Worm (Caenorhabditis elegans) whole organism, L4 larva: ENCODE data around the gene sms-2.

Experiments used
- F10B5.3 ChIP-seq: sonication (generic microtip); optimal IDR thresholded peaks from 2 replicates; lab custom pipeline; 2016; ENCODE audit warnings: mild to moderate bottlenecking, missing genetic modification characterization, missing compliant biosample characterization
- F44E2.7 ChIP-seq: fragments of 200-800 bp; sonication (Bioruptor generic); IDR thresholded peaks from 2 replicates; pipeline ENCODE4 v2.1.2; 2022; ENCODE audit warnings: missing genetic modification characterization, missing compliant biosample characterization
- F49E8.2 ChIP-seq: sonication (generic microtip); optimal IDR thresholded peaks from 2 replicates; lab custom pipeline; 2016; ENCODE audit warnings: missing compliant biosample characterization, mild to moderate bottlenecking, missing genetic modification characterization, borderline replicate concordance
- T26A8.4 ChIP-seq: fragments of 200-800 bp; sonication (Bioruptor generic); IDR thresholded peaks from 2 replicates; pipeline ENCODE4 v1.3.6; 2022; ENCODE audit warnings: missing genetic modification characterization, missing compliant biosample characterization
- aha-1 ChIP-seq: fragments of 150-350 bp; peaks from one replicate; lab custom pipeline; 2014; ENCODE audit warnings: missing biosample characterization, missing genetic modification characterization
- aly-2 ChIP-seq: sonication (generic microtip); optimal IDR thresholded peaks from 2 replicates; lab custom pipeline; 2018; ENCODE audit warnings: missing biosample characterization, missing genetic modification characterization
- arid-1 ChIP-seq: fragments of 200-800 bp; sonication (Bioruptor generic); conservative IDR thresholded peaks from 2 replicates; pipeline ENCODE4 v1.3.6; 2022; ENCODE audit warnings: missing genetic modification reagents, missing genetic modification characterization, missing compliant biosample characterization
- attf-4 ChIP-seq: sonication (generic microtip); optimal IDR thresholded peaks from 3 replicates; lab custom pipeline; 2017; ENCODE audit warnings: missing biosample characterization, missing genetic modification characterization
- ceh-32 ChIP-seq: sonication (generic microtip); optimal IDR thresholded peaks from 2 replicates; lab custom pipeline; 2016; ENCODE audit warnings: mild to moderate bottlenecking, missing genetic modification characterization, missing compliant biosample characterization; ENCODE audit not compliant: poor library complexity
- ctbp-1 ChIP-seq: fragments of 200-800 bp; sonication (Bioruptor generic); IDR thresholded peaks from 2 replicates; pipeline ENCODE4 v1.3.6; 2022; ENCODE audit warnings: missing genetic modification reagents, missing genetic modification characterization, missing compliant biosample characterization
- daf-19 ChIP-seq: fragments of 200-800 bp; sonication (Bioruptor generic); conservative IDR thresholded peaks from 2 replicates; pipeline ENCODE4 v1.3.6; 2022; ENCODE audit warnings: missing genetic modification characterization, missing compliant biosample characterization
- daf-8 ChIP-seq: fragments of 200-800 bp; sonication (Bioruptor generic); IDR thresholded peaks from 2 replicates; pipeline ENCODE4 v1.3.6; 2022; ENCODE audit warnings: missing genetic modification characterization, missing compliant biosample characterization
- dmd-9 ChIP-seq: fragments of 200-800 bp; sonication (Bioruptor generic); IDR thresholded peaks from 2 replicates; pipeline ENCODE4 v1.3.6; 2022; ENCODE audit warnings: missing genetic modification reagents, missing genetic modification characterization, missing compliant biosample characterization
- egl-43 ChIP-seq: fragments of 200-800 bp; sonication (Bioruptor generic); IDR thresholded peaks from 2 replicates; pipeline ENCODE4 v1.3.6; 2022; ENCODE audit warnings: missing genetic modification reagents, missing genetic modification characterization, missing compliant biosample characterization
- fkh-10 ChIP-seq: fragments of 150-350 bp; optimal IDR thresholded peaks from 2 replicates; lab custom pipeline; 2014; ENCODE audit warnings: missing biosample characterization, missing genetic modification reagents, missing genetic modification characterization
- fos-1 ChIP-seq: fragments of 150-350 bp; optimal IDR thresholded peaks from 2 replicates; lab custom pipeline; 2014; ENCODE audit warnings: missing biosample characterization, missing genetic modification characterization
- gei-8 ChIP-seq: fragments of 200-800 bp; sonication (Bioruptor generic); optimal IDR thresholded peaks from 2 replicates; lab custom pipeline; 2018; ENCODE audit warnings: mild to moderate bottlenecking, missing genetic modification characterization, missing compliant biosample characterization
- hif-1 ChIP-seq, 2 experiments: sonication (generic microtip); optimal IDR thresholded peaks; 2 replicates each; lab custom pipeline; 2016 to 2017; ENCODE audit warnings: missing compliant biosample characterization in 2 of 2, missing genetic modification characterization in 2 of 2, missing genetic modification reagents in 2 of 2, missing genotype in 2 of 2, mild to moderate bottlenecking in 1 of 2
- hlh-30 ChIP-seq: sonication (generic microtip); optimal IDR thresholded peaks from 2 replicates; lab custom pipeline; 2017; ENCODE audit warnings: antibody characterized with exemption, mild to moderate bottlenecking, missing genetic modification characterization, missing compliant biosample characterization; ENCODE audit not compliant: insufficient read depth
- hmg-1.1 ChIP-seq: fragments of 200-800 bp; sonication (Bioruptor generic); IDR thresholded peaks from 2 replicates; pipeline ENCODE4 v1.3.6; 2022; ENCODE audit warnings: missing genetic modification reagents, missing genetic modification characterization, missing compliant biosample characterization
- lin-1 ChIP-seq: fragments of 200-800 bp; sonication (Bioruptor generic); IDR thresholded peaks from 2 replicates; pipeline ENCODE4 v1.3.6; 2022; ENCODE audit warnings: missing genetic modification reagents, missing genetic modification characterization, missing compliant biosample characterization
- lin-38 ChIP-seq: fragments of 200-800 bp; sonication (Bioruptor generic); IDR thresholded peaks from 2 replicates; pipeline ENCODE4 v1.3.6; 2022; ENCODE audit warnings: missing genetic modification reagents, missing genetic modification characterization, missing compliant biosample characterization
- lin-39 ChIP-seq: fragments of 150-350 bp; optimal IDR thresholded peaks from 2 replicates; lab custom pipeline; 2014; ENCODE audit warnings: missing biosample characterization, missing genetic modification reagents, missing genetic modification characterization
- lsy-2 ChIP-seq, 2 experiments: fragments of 150-350 bp in 1 of 2; sonication (generic microtip) in 1 of 2; optimal IDR thresholded peaks; 2 replicates each; lab custom pipeline; 2014 to 2017; ENCODE audit warnings: missing biosample characterization in 2 of 2, missing genetic modification characterization in 2 of 2
- mdt-29 ChIP-seq: fragments of 200-800 bp; sonication (Bioruptor generic); IDR thresholded peaks from 2 replicates; pipeline ENCODE4 v1.3.6; 2022; ENCODE audit warnings: missing genetic modification reagents, missing genetic modification characterization, missing compliant biosample characterization
- mep-1 ChIP-seq: fragments of 150-350 bp; sonication (generic microtip); optimal IDR thresholded peaks from 3 replicates; lab custom pipeline; 2014; ENCODE audit warnings: missing biosample characterization, missing genetic modification characterization
- mxl-2 ChIP-seq: fragments of 200-800 bp; sonication (Bioruptor generic); conservative IDR thresholded peaks from 2 replicates; pipeline ENCODE4 v1.3.6; 2022; ENCODE audit warnings: missing genetic modification reagents, missing genetic modification characterization, missing compliant biosample characterization
- nhr-11 ChIP-seq: fragments of 150-350 bp; optimal IDR thresholded peaks from 2 replicates; lab custom pipeline; 2014; ENCODE audit warnings: missing biosample characterization, missing genetic modification characterization
- nhr-48 ChIP-seq: sonication (generic microtip); optimal IDR thresholded peaks from 2 replicates; lab custom pipeline; 2016; ENCODE audit warnings: mild to moderate bottlenecking, missing genetic modification characterization, missing compliant biosample characterization
- nhr-77 ChIP-seq: fragments of 150-350 bp; optimal IDR thresholded peaks from 2 replicates; lab custom pipeline; 2014; ENCODE audit warnings: missing biosample characterization, missing genetic modification characterization
- pqm-1 ChIP-seq: sonication (generic microtip); optimal IDR thresholded peaks from 2 replicates; lab custom pipeline; 2017; ENCODE audit warnings: missing biosample characterization, missing genetic modification characterization
- sdz-12 ChIP-seq: fragments of 200-800 bp; sonication (Bioruptor generic); optimal IDR thresholded peaks from 2 replicates; lab custom pipeline; 2018; ENCODE audit warnings: mild to moderate bottlenecking, missing genetic modification characterization, missing compliant biosample characterization
- set-16 ChIP-seq: fragments of 200-800 bp; sonication (Bioruptor generic); IDR thresholded peaks from 2 replicates; pipeline ENCODE4 v1.3.6; 2022; ENCODE audit warnings: missing genetic modification reagents, missing genetic modification characterization, missing compliant biosample characterization
- skn-1 ChIP-seq: fragments of 150-350 bp; optimal IDR thresholded peaks from 2 replicates; lab custom pipeline; 2014; ENCODE audit warnings: missing biosample characterization, missing genetic modification characterization
- snpc-1.2 ChIP-seq: fragments of 200-800 bp; sonication (Bioruptor generic); IDR thresholded peaks from 2 replicates; pipeline ENCODE4 v1.3.6; 2022; ENCODE audit warnings: missing genetic modification reagents, missing genetic modification characterization, missing compliant biosample characterization
- snpc-4 ChIP-seq: fragments of 150-350 bp; optimal IDR thresholded peaks from 2 replicates; lab custom pipeline; 2014; ENCODE audit warnings: missing biosample characterization, missing genetic modification characterization
- spr-1 ChIP-seq: sonication (generic microtip); optimal IDR thresholded peaks from 2 replicates; lab custom pipeline; 2016; ENCODE audit warnings: mild to moderate bottlenecking, missing genetic modification characterization, missing compliant biosample characterization
- tag-97 ChIP-seq: fragments of 200-800 bp; sonication (Bioruptor generic); IDR thresholded peaks from 2 replicates; pipeline ENCODE4 v1.3.6; 2022; ENCODE audit warnings: missing genetic modification characterization, missing compliant biosample characterization
- tra-1 ChIP-seq: fragments of 200-800 bp; sonication (Bioruptor generic); IDR thresholded peaks from 2 replicates; pipeline ENCODE4 v1.3.6; 2022; ENCODE audit warnings: missing genetic modification reagents, missing genetic modification characterization, missing compliant biosample characterization
- unc-62 ChIP-seq, 3 experiments: fragments of 150-350 bp in 1 of 3; sonication (generic microtip); optimal IDR thresholded peaks in 2 of 3; peaks in 1 of 3; 1 replicate in 1 of 3; 2 replicates in 2 of 3; lab custom pipeline; 2014 to 2017; ENCODE audit warnings: missing biosample characterization in 3 of 3, missing genetic modification characterization in 3 of 3, missing genetic modification reagents in 3 of 3, missing genotype in 1 of 3
- zag-1 ChIP-seq: fragments of 150-350 bp; optimal IDR thresholded peaks from 2 replicates; lab custom pipeline; 2014; ENCODE audit warnings: missing biosample characterization, missing genetic modification characterization
- zfp-2 ChIP-seq: sonication (generic microtip); optimal IDR thresholded peaks from 2 replicates; lab custom pipeline; 2016; ENCODE audit warnings: mild to moderate bottlenecking, missing genetic modification characterization, missing compliant biosample characterization
- zfp-3 ChIP-seq: fragments of 200-800 bp; sonication (Bioruptor generic); conservative IDR thresholded peaks from 2 replicates; pipeline ENCODE4 v1.3.6; 2022; ENCODE audit warnings: missing genetic modification reagents, missing genetic modification characterization, missing compliant biosample characterization
- zip-11 ChIP-seq: fragments of 200-800 bp; sonication (Bioruptor generic); IDR thresholded peaks from 2 replicates; pipeline ENCODE4 v1.3.6; 2022; ENCODE audit warnings: missing genetic modification characterization, missing compliant biosample characterization
- zip-2 ChIP-seq: fragments of 150-350 bp; optimal IDR thresholded peaks from 2 replicates; lab custom pipeline; 2014; ENCODE audit warnings: missing biosample characterization, missing genetic modification characterization

sms-2 gene

DNA sequence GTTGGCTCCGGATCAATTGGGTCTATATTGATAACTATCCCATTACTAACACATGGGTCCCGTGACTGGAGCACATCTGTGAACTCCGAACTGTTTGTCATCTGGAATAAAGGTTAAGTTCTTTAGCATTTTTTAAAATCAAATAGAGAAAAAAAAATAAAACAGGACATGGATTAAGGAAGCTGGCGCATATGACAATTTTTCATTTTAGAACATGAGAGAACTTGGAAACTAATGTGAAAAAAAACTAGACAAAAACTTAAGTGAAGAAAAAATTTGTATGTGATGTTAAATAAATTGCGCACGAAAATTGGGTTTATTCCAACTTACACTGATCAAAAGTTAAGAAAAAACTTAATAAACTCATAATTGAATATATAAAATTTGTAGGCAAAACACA, at the start of gene sms-2:
sms-2 (minus strand) TSS at position 101 of the 400 bp plus-strand sequence.
- TF ChIP-seq tra-1 = no peak
- no peak for TF ChIP-seq dmd-9 (GFP tag; lab: Robert Waterston, UW)
- TF ChIP-seq lin-39 (tag; lab: Kevin White, UChicago) = no peak
- no peak for TF ChIP-seq daf-8 (GFP tag; lab: Robert Waterston, UW)
- no peak for TF ChIP-seq zfp-2 (tag; lab: Kevin White, UChicago)
- TF ChIP-seq snpc-1.2 (GFP tag; lab: Robert Waterston, UW) = no peak
- no peak for TF ChIP-seq zip-2 (tag; lab: Kevin White, UChicago)
- TF ChIP-seq lin-38 = no peak
- no peak for TF ChIP-seq ceh-32 (tag; lab: Kevin White, UChicago)
- no peak for TF ChIP-seq fos-1
- TF ChIP-seq sdz-12 = no peak
- no peak for TF ChIP-seq tag-97 (GFP tag; lab: Robert Waterston, UW)
- TF ChIP-seq spr-1 (tag; lab: Kevin White, UChicago) = no peak
- TF ChIP-seq hmg-1.1 (GFP tag; lab: Robert Waterston, UW) = no peak
- no peak for TF ChIP-seq F10B5.3 (tag; lab: Kevin White, UChicago)
- TF ChIP-seq nhr-77 (tag; lab: Kevin White, UChicago) = no peak
- TF ChIP-seq, all 104 proteins: peak for 0

DNA sequence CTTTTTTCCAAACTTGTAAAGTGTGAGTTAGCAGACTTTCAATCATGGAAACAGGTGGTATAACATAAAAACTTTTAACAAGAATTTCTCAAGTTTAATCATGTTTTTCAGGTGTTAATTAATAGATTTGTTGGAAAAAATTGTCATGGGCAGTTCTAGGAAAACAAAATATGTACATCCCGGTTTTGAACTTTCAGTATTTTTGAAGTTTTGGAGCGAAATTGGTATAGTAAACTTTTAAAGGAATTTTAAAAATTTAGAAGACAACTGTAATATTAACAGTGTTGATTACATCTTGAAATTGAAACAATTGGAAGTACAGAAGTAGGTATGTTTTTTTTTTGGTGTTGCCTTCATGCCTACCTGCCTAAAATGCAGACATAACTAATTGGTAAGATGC, 46.0 kb upstream of the sms-2 start:
- TF ChIP-seq zip-11 (GFP tag; lab: Robert Waterston, UW) (no peak), mxl-2 (GFP tag; lab: Robert Waterston, UW) (no peak), aha-1 (tag; lab: Kevin White, UChicago) (peak; percentile 77), unc-62 (GFP tag; optimal IDR thresholded peaks at IDR 0.05 in 1 of 2; lab: Kevin White, UChicago) (peak in 1 of 2 experiments; percentile 23), unc-62 (tag; optimal IDR thresholded peaks at IDR 0.05; lab: Kevin White, UChicago) (no peak)

DNA sequence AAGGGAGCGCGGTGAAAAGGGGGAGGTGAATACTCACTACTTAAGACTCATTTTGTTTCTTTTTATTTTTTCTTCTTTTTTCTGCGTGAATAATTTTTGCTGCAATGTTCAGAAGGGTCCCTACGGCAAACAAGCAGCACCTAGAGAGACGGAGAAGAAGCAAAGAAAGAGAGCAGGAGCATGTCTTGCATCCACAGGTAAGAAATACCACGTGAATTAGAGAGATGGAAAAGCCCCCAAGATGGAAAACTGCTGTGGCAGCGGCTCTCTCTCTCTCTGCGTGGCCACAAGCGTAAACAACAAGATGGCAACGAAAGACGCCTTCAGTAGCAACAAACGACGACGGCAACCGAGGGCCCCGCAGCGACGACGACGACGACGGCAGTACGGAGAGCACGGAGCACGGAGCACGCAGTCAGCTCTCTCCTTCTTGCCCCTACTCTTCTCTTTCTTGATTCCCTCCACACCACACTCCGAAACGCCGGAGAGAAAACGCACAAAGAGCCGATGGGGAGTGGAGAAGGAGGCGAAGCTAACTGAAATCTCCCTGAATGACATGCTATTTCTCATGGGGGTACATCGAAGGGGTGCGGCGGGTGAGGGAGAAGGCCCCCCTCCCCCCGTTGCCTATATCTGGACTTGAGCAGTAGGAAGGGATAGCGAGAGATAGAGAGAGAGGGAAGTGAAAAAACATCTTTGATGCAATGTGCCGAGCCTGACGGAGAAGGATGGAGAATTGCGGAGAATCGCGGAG, 44.1 kb upstream of the sms-2 start:
- TF ChIP-seq snpc-4 (tag; lab: Kevin White, UChicago) (no peak), unc-62 (GFP tag; optimal IDR thresholded peaks at IDR 0.05 in 1 of 2; lab: Kevin White, UChicago) (peak in 1 of 2 experiments; percentile 99), unc-62 (tag; optimal IDR thresholded peaks at IDR 0.05; lab: Kevin White, UChicago) (no peak), hlh-30 (peak; percentile 38), gei-8 (no peak), nhr-77 (tag; lab: Kevin White, UChicago) (no peak), zag-1 (tag; lab: Kevin White, UChicago) (no peak), lin-1 (GFP tag; lab: Robert Waterston, UW) (no peak), pqm-1 (tag; lab: Kevin White, UChicago) (no peak), F44E2.7 (no peak), nhr-48 (tag; lab: Kevin White, UChicago) (peak; percentile 37), daf-19 (GFP tag; lab: Robert Waterston, UW) (0 out of 2 replicates have a peak, but pooled peaks have one; percentile 12), aha-1 (tag; lab: Kevin White, UChicago) (peak; percentile 83), nhr-11 (tag; lab: Kevin White, UChicago) (peak; percentile 47), spr-1 (tag; lab: Kevin White, UChicago) (peak; percentile 6), ctbp-1 (GFP tag; lab: Robert Waterston, UW) (0 out of 2 replicates have a peak, but pooled peaks have one; percentile 54), egl-43 (GFP tag; lab: Robert Waterston, UW) (no peak; the same call in 1 of the 2 replicates), T26A8.4 (GFP tag; lab: Robert Waterston, UW) (no peak), aly-2 (tag; lab: Kevin White, UChicago) (no peak), F49E8.2 (tag; lab: Kevin White, UChicago) (no peak), snpc-1.2 (GFP tag; lab: Robert Waterston, UW) (no peak), set-16 (GFP tag; lab: Robert Waterston, UW) (peak; percentile 93), lsy-2 (tag; optimal IDR thresholded peaks at IDR 0.05; lab: Kevin White, UChicago) (peak in 1 of 2 experiments; percentile 62), mdt-29 (GFP tag; lab: Robert Waterston, UW) (no peak), attf-4 (no peak), hif-1 (tag; optimal IDR thresholded peaks at IDR 0.05; lab: Kevin White, UChicago) (peak in 1 of 2 experiments; percentile 34), zfp-3 (no peak), mep-1 (peak; percentile 63), fkh-10 (GFP tag; lab: Kevin White, UChicago) (peak; percentile 49), zip-2 (tag; lab: Kevin White, UChicago) (no peak), arid-1 (GFP tag; lab: Robert Waterston, UW) (no peak), skn-1 (no peak)
